Worm (Caenorhabditis elegans) whole organism, L4 larva: ENCODE measurements around the gene F36H5.17.
A peak's percentile ranks its signal among the peaks of the same experiment; 100 is the strongest.

Experiments
- F49E8.2 ChIP-seq: sonication (generic microtip); optimal IDR thresholded peaks from 2 replicates; lab custom pipeline; 2016; ENCODE audit warnings: missing compliant biosample characterization, mild to moderate bottlenecking, missing genetic modification characterization, borderline replicate concordance
- R02D3.7 ChIP-seq: fragments of 150-350 bp; sonication (generic microtip); optimal IDR thresholded peaks from 3 replicates; lab custom pipeline; 2014; ENCODE audit warnings: missing biosample characterization, missing genetic modification characterization
- aha-1 ChIP-seq: fragments of 150-350 bp; peaks from one replicate; lab custom pipeline; 2014; ENCODE audit warnings: missing biosample characterization, missing genetic modification characterization
- ceh-20 ChIP-seq: fragments of 200-800 bp; sonication (Bioruptor generic); IDR thresholded peaks from 2 replicates; pipeline ENCODE4 v1.3.6; 2022; ENCODE audit warnings: missing genetic modification reagents, missing genetic modification characterization, missing compliant biosample characterization
- ceh-32 ChIP-seq: sonication (generic microtip); optimal IDR thresholded peaks from 2 replicates; lab custom pipeline; 2016; ENCODE audit warnings: mild to moderate bottlenecking, missing genetic modification characterization, missing compliant biosample characterization; ENCODE audit not compliant: poor library complexity
- ceh-44 ChIP-seq: fragments of 200-800 bp; sonication (Bioruptor generic); IDR thresholded peaks from 2 replicates; pipeline ENCODE4 v1.3.6; 2022; ENCODE audit warnings: missing genetic modification reagents, missing genetic modification characterization, missing compliant biosample characterization
- cey-2 ChIP-seq: sonication (generic microtip); optimal IDR thresholded peaks from 3 replicates; lab custom pipeline; 2017; ENCODE audit warnings: missing genetic modification characterization, mild to moderate bottlenecking, missing compliant biosample characterization, antibody characterized with exemption, borderline replicate concordance; ENCODE audit not compliant: insufficient read depth
- daf-16 ChIP-seq, 3 experiments: sonication (generic microtip); optimal IDR thresholded peaks; 2 replicates each; lab custom pipeline; 2016 to 2017; ENCODE audit warnings: missing genetic modification characterization in 3 of 3, missing genetic modification reagents in 3 of 3, mild to moderate bottlenecking in 2 of 3, missing compliant biosample characterization in 2 of 3, missing biosample characterization in 1 of 3, moderate library complexity in 1 of 3
- dmd-8 ChIP-seq: fragments of 200-800 bp; sonication (Bioruptor generic); IDR thresholded peaks from 2 replicates; pipeline ENCODE4 v1.3.6; 2022; ENCODE audit warnings: missing genetic modification characterization, missing compliant biosample characterization
- dmd-9 ChIP-seq: fragments of 200-800 bp; sonication (Bioruptor generic); IDR thresholded peaks from 2 replicates; pipeline ENCODE4 v1.3.6; 2022; ENCODE audit warnings: missing genetic modification reagents, missing genetic modification characterization, missing compliant biosample characterization
- dve-1 ChIP-seq: sonication (generic microtip); optimal IDR thresholded peaks from 2 replicates; lab custom pipeline; 2017; ENCODE audit warnings: antibody characterized with exemption, mild to moderate bottlenecking, missing genetic modification characterization, missing compliant biosample characterization; ENCODE audit not compliant: insufficient read depth
- lim-7 ChIP-seq: fragments of 200-800 bp; sonication (Bioruptor generic); IDR thresholded peaks from 2 replicates; pipeline ENCODE4 v1.3.6; 2022; ENCODE audit warnings: missing genetic modification characterization, missing compliant biosample characterization
- lin-1 ChIP-seq: fragments of 200-800 bp; sonication (Bioruptor generic); IDR thresholded peaks from 2 replicates; pipeline ENCODE4 v1.3.6; 2022; ENCODE audit warnings: missing genetic modification reagents, missing genetic modification characterization, missing compliant biosample characterization
- lin-39 ChIP-seq: fragments of 150-350 bp; optimal IDR thresholded peaks from 2 replicates; lab custom pipeline; 2014; ENCODE audit warnings: missing biosample characterization, missing genetic modification reagents, missing genetic modification characterization
- madf-5 ChIP-seq, 2 experiments: fragments of 200-800 bp; sonication (Bioruptor generic); IDR thresholded peaks; 2 replicates each; pipeline ENCODE4 v1.3.6; 2022; ENCODE audit warnings: missing compliant biosample characterization in 2 of 2, missing genetic modification characterization in 2 of 2
- nhr-28 ChIP-seq: fragments of 150-350 bp; optimal IDR thresholded peaks from 2 replicates; lab custom pipeline; 2014; ENCODE audit warnings: missing biosample characterization, missing genetic modification characterization
- nhr-6 ChIP-seq: fragments of 150-350 bp; optimal IDR thresholded peaks from 2 replicates; lab custom pipeline; 2014; ENCODE audit warnings: missing biosample characterization, missing genetic modification characterization
- php-3 ChIP-seq: fragments of 200-800 bp; sonication (Bioruptor generic); IDR thresholded peaks from 2 replicates; pipeline ENCODE4 v1.3.6; 2022; ENCODE audit warnings: missing genetic modification reagents, missing genetic modification characterization, missing compliant biosample characterization
- sdz-12 ChIP-seq: fragments of 200-800 bp; sonication (Bioruptor generic); optimal IDR thresholded peaks from 2 replicates; lab custom pipeline; 2018; ENCODE audit warnings: mild to moderate bottlenecking, missing genetic modification characterization, missing compliant biosample characterization
- snpc-1.2 ChIP-seq: fragments of 200-800 bp; sonication (Bioruptor generic); IDR thresholded peaks from 2 replicates; pipeline ENCODE4 v1.3.6; 2022; ENCODE audit warnings: missing genetic modification reagents, missing genetic modification characterization, missing compliant biosample characterization
- vab-7 ChIP-seq: fragments of 200-800 bp; sonication (Bioruptor generic); IDR thresholded peaks from 2 replicates; pipeline ENCODE4 v1.3.6; 2022; ENCODE audit warnings: missing genetic modification reagents, missing genetic modification characterization, missing compliant biosample characterization

Gene F36H5.17

ce11 chrII:1714772-1715353, 41.1 kb downstream of the F36H5.17 start, which contains the start of gene btb-6:
Gene btb-6, plus strand, starts transcription at chrII:1715303.
- TF ChIP-seq madf-5 (GFP tag; IDR thresholded peaks at IDR 0.05; lab: Robert Waterston, UW) (no peak), snpc-1.2 (GFP tag; lab: Robert Waterston, UW) (no peak), lim-7 (GFP tag; lab: Robert Waterston, UW) (no peak), php-3 (GFP tag; lab: Robert Waterston, UW) (no peak), nhr-28 (tag; lab: Kevin White, UChicago) (no peak), ceh-20 (GFP tag; lab: Robert Waterston, UW) (no peak), lin-39 (no peak), vab-7 (GFP tag; lab: Robert Waterston, UW) (no peak), daf-16 (GFP tag; optimal IDR thresholded peaks at IDR 0.05; lab: Kevin White, UChicago) (no peak), daf-16 (tag; optimal IDR thresholded peaks at IDR 0.05; lab: Kevin White, UChicago) (no peak), lin-1 (GFP tag; lab: Robert Waterston, UW) (no peak), ceh-32 (tag; lab: Kevin White, UChicago) (no peak), ceh-44 (GFP tag; lab: Robert Waterston, UW) (no peak), dmd-9 (GFP tag; lab: Robert Waterston, UW) (no peak), F49E8.2 (no peak)

- TF ChIP-seq dve-1 (tag; lab: Kevin White, UChicago) (no peak), R02D3.7 (no peak), snpc-1.2 (GFP tag; lab: Robert Waterston, UW) (no peak), nhr-6 (tag; lab: Kevin White, UChicago) (no peak)
These were observed 43.0 kb downstream of the F36H5.17 start, which contains the start of gene btb-7 for ce11 chrII:1712938-1713337. Gene btb-7, plus strand, starts transcription at chrII:1713238.

- peak; percentile 28 for TF ChIP-seq aha-1 (tag; lab: Kevin White, UChicago)
- TF ChIP-seq dmd-8, result no peak
These were observed 46.0 kb downstream of the F36H5.17 start, which contains the start of gene fbxa-184 for ce11 chrII:1709959-1710358. Gene fbxa-184, plus strand, starts transcription at chrII:1710259.

ce11 chrII:1706385-1706784, 49.6 kb downstream of the F36H5.17 start, which contains the start of gene sdz-18:
Gene sdz-18, minus strand, starts transcription at chrII:1706485.
- TF ChIP-seq sdz-12 (GFP tag; lab: Kevin White, UChicago) (no peak), cey-2 (tag; lab: Kevin White, UChicago) (no peak), aha-1 (tag; lab: Kevin White, UChicago) (peak; percentile 44)
